Fruit fly (Drosophila melanogaster) whole organism, embryonic: Measurements from ENCODE around the gene Cpr76Bc.

Experiments used
- Abd-B ChIP-seq: fragments of 200-800 bp; sonication (Bioruptor generic); optimal IDR thresholded peaks from 2 replicates; lab custom pipeline; 2018; ENCODE audit warnings: missing biosample characterization, mild to moderate bottlenecking, missing genetic modification characterization, moderate library complexity
- Atf-2 ChIP-seq: fragments of 200-800 bp; sonication (Bioruptor generic); optimal IDR thresholded peaks from 2 replicates; lab custom pipeline; 2016; ENCODE audit warnings: missing biosample characterization, missing genetic modification characterization
- Blimp-1 ChIP-seq: fragments of 200-800 bp; sonication (Bioruptor generic); optimal IDR thresholded peaks from 3 replicates; lab custom pipeline; 2018; ENCODE audit warnings: missing biosample characterization, missing genetic modification characterization, mild to moderate bottlenecking, moderate library complexity, missing genetic modification reagents
- C15 ChIP-seq: fragments of 200-800 bp; sonication (Bioruptor generic); IDR thresholded peaks from 3 replicates; pipeline ENCODE4 v1.3.6; 2022; ENCODE audit warnings: missing biosample characterization, missing genetic modification characterization
- CG11560 ChIP-seq: fragments of 200-800 bp; sonication (Bioruptor generic); IDR thresholded peaks from 3 replicates; pipeline ENCODE4 v1.3.6; 2022; ENCODE audit warnings: missing biosample characterization, missing genetic modification characterization
- CG13287 ChIP-seq: fragments of 200-800 bp; sonication (Bioruptor generic); IDR thresholded peaks from 2 replicates; pipeline ENCODE4 v1.3.6; 2022; ENCODE audit warnings: missing biosample characterization, missing genetic modification characterization; ENCODE audit not compliant: partially characterized antibody
- CG14441 ChIP-seq: fragments of 200-800 bp; sonication (Bioruptor generic); IDR thresholded peaks from 2 replicates; pipeline ENCODE4 v1.3.6; 2022; ENCODE audit warnings: missing biosample characterization, missing genetic modification characterization
- CG18599 ChIP-seq: fragments of 200-800 bp; sonication (Bioruptor generic); optimal IDR thresholded peaks from 3 replicates; lab custom pipeline; 2017; ENCODE audit warnings: missing biosample characterization, missing genetic modification characterization, mild to moderate bottlenecking, moderate library complexity, missing genetic modification reagents
- CG2199 ChIP-seq: fragments of 200-800 bp; sonication (Bioruptor generic); IDR thresholded peaks from 3 replicates; pipeline ENCODE4 v1.3.6; 2022; ENCODE audit warnings: missing biosample characterization, missing genetic modification characterization
- CG2202 ChIP-seq: fragments of 200-800 bp; sonication (Bioruptor generic); optimal IDR thresholded peaks from 2 replicates; lab custom pipeline; 2018; ENCODE audit warnings: missing biosample characterization, mild to moderate bottlenecking, missing genetic modification characterization
- CG2875 ChIP-seq: fragments of 200-800 bp; sonication (Bioruptor generic); optimal IDR thresholded peaks from 2 replicates; lab custom pipeline; 2017; ENCODE audit warnings: missing biosample characterization, mild to moderate bottlenecking, missing genetic modification characterization, missing genetic modification reagents
- CG34224 ChIP-seq: fragments of 200-800 bp; sonication (Bioruptor generic); IDR thresholded peaks from 3 replicates; pipeline ENCODE4 v1.3.6; 2022; ENCODE audit warnings: missing biosample characterization, missing genetic modification characterization; ENCODE audit not compliant: partially characterized antibody
- CG34376 ChIP-seq: fragments of 200-800 bp; sonication (Bioruptor generic); optimal IDR thresholded peaks from 2 replicates; lab custom pipeline; 2018; ENCODE audit warnings: missing biosample characterization, mild to moderate bottlenecking, missing genetic modification characterization
- CG4730 ChIP-seq: fragments of 200-800 bp; sonication (Bioruptor generic); IDR thresholded peaks from 2 replicates; pipeline ENCODE4 v1.3.6; 2022; ENCODE audit warnings: missing biosample characterization, missing genetic modification characterization
- CG6272 ChIP-seq: fragments of 200-800 bp; sonication (Bioruptor generic); IDR thresholded peaks from 2 replicates; pipeline ENCODE4 v1.3.6; 2022; ENCODE audit warnings: missing biosample characterization, missing genetic modification characterization
- CG6854 ChIP-seq: fragments of 200-800 bp; sonication (Bioruptor generic); optimal IDR thresholded peaks from 3 replicates; lab custom pipeline; 2017; ENCODE audit warnings: missing biosample characterization, mild to moderate bottlenecking, missing genetic modification characterization
- CG7357 ChIP-seq: fragments of 200-800 bp; sonication (Bioruptor generic); IDR thresholded peaks from 3 replicates; pipeline ENCODE4 v1.3.6; 2022; ENCODE audit warnings: missing biosample characterization, missing genetic modification characterization
- CG7745 ChIP-seq: fragments of 200-800 bp; sonication (Bioruptor generic); optimal IDR thresholded peaks from 2 replicates; lab custom pipeline; 2018; ENCODE audit warnings: missing biosample characterization, mild to moderate bottlenecking, missing genetic modification characterization, moderate library complexity
- CG8089 ChIP-seq: fragments of 200-800 bp; sonication (Bioruptor generic); optimal IDR thresholded peaks from 3 replicates; lab custom pipeline; 2016; ENCODE audit warnings: missing biosample characterization, missing genetic modification characterization
- Dfd ChIP-seq, 2 experiments: fragments of >200 bp; optimal IDR thresholded peaks; 2 replicates each; lab custom pipeline; 2017; ENCODE audit warnings: missing biosample characterization in 2 of 2, missing genetic modification characterization in 2 of 2
- Dll ChIP-seq: fragments of 200-800 bp; sonication (Bioruptor generic); IDR thresholded peaks from 4 replicates; pipeline ENCODE4 v1.3.6; 2022; ENCODE audit warnings: missing biosample characterization, missing genetic modification characterization; ENCODE audit not compliant: partially characterized antibody
- Elba2 ChIP-seq: fragments of 200-800 bp; sonication (Bioruptor generic); optimal IDR thresholded peaks from 3 replicates; lab custom pipeline; 2016; ENCODE audit warnings: missing biosample characterization, missing genetic modification characterization
- HmgD ChIP-seq: fragments of 200-800 bp; sonication (Bioruptor generic); optimal IDR thresholded peaks from 3 replicates; lab custom pipeline; 2016; ENCODE audit warnings: missing biosample characterization, missing genetic modification characterization
- Lpt ChIP-seq: fragments of >200 bp; optimal IDR thresholded peaks from 2 replicates; lab custom pipeline; 2018; ENCODE audit warnings: missing biosample characterization, missing genetic modification characterization
- MTF-1 ChIP-seq: fragments of 200-800 bp; sonication (Bioruptor generic); optimal IDR thresholded peaks from 2 replicates; lab custom pipeline; 2018; ENCODE audit warnings: missing biosample characterization, mild to moderate bottlenecking, missing genetic modification characterization, borderline replicate concordance
- NC2α ChIP-seq: fragments of 200-800 bp; sonication (Bioruptor generic); optimal IDR thresholded peaks from 2 replicates; lab custom pipeline; 2016; ENCODE audit warnings: missing biosample characterization, missing genetic modification characterization
- Nf-YB ChIP-seq: fragments of 200-800 bp; sonication (Bioruptor generic); optimal IDR thresholded peaks from 3 replicates; lab custom pipeline; 2019; ENCODE audit warnings: missing biosample characterization, mild to moderate bottlenecking, missing genetic modification characterization, moderate library complexity
- Opbp ChIP-seq: fragments of 200-800 bp; sonication (Bioruptor generic); IDR thresholded peaks from 3 replicates; pipeline ENCODE4 v1.3.6; 2022; ENCODE audit warnings: missing biosample characterization, missing genetic modification characterization; ENCODE audit not compliant: partially characterized antibody
- Ravus ChIP-seq: fragments of 200-800 bp; sonication (Bioruptor generic); IDR thresholded peaks from 2 replicates; pipeline ENCODE4 v1.3.6; 2022; ENCODE audit warnings: missing biosample characterization, missing genetic modification characterization
- Six4 ChIP-seq: fragments of 200-800 bp; sonication (Bioruptor generic); optimal IDR thresholded peaks from 2 replicates; lab custom pipeline; 2016; ENCODE audit warnings: missing biosample characterization, missing genetic modification characterization
- Xbp1 ChIP-seq: fragments of 200-800 bp; sonication (Bioruptor generic); optimal IDR thresholded peaks from 3 replicates; lab custom pipeline; 2016; ENCODE audit warnings: missing biosample characterization, mild to moderate bottlenecking, missing genetic modification characterization
- ac ChIP-seq: fragments of 200-800 bp; sonication (Bioruptor generic); optimal IDR thresholded peaks from 3 replicates; lab custom pipeline; 2017; ENCODE audit warnings: missing biosample characterization, mild to moderate bottlenecking, missing genetic modification characterization
- amos ChIP-seq: fragments of 200-800 bp; sonication (Bioruptor generic); IDR thresholded peaks from 2 replicates; pipeline ENCODE4 v1.3.6; 2022; ENCODE audit warnings: missing biosample characterization, missing genetic modification characterization; ENCODE audit not compliant: partially characterized antibody
- ara ChIP-seq: fragments of 200-800 bp; sonication (Bioruptor generic); IDR thresholded peaks from 2 replicates; pipeline ENCODE4 v1.3.6; 2022; ENCODE audit warnings: missing biosample characterization, missing genetic modification characterization
- br ChIP-seq: fragments of >200 bp; optimal IDR thresholded peaks from 2 replicates; lab custom pipeline; 2017
- cad ChIP-seq: fragments of >200 bp; optimal IDR thresholded peaks from 2 replicates; lab custom pipeline; 2017; ENCODE audit warnings: missing biosample characterization, missing genetic modification characterization
- caup ChIP-seq: fragments of 200-800 bp; sonication (Bioruptor generic); optimal IDR thresholded peaks from 3 replicates; lab custom pipeline; 2017; ENCODE audit warnings: missing biosample characterization, mild to moderate bottlenecking, missing genetic modification characterization, moderate library complexity; ENCODE audit not compliant: severe bottlenecking
- gfzf ChIP-seq: fragments of 200-800 bp; sonication (Bioruptor generic); optimal IDR thresholded peaks from 2 replicates; lab custom pipeline; 2016; ENCODE audit warnings: missing biosample characterization, mild to moderate bottlenecking, missing genetic modification characterization, moderate library complexity
- jumu ChIP-seq: fragments of 200-800 bp; sonication (Bioruptor generic); optimal IDR thresholded peaks from 3 replicates; lab custom pipeline; 2016; ENCODE audit warnings: missing biosample characterization, missing genetic modification characterization
- luna ChIP-seq: fragments of 200-800 bp; sonication (Bioruptor generic); optimal IDR thresholded peaks from 2 replicates; lab custom pipeline; 2016; ENCODE audit warnings: missing biosample characterization, missing genetic modification characterization
- p53 ChIP-seq: fragments of 200-800 bp; sonication (Bioruptor generic); optimal IDR thresholded peaks from 2 replicates; lab custom pipeline; 2016; ENCODE audit warnings: missing biosample characterization, missing genetic modification characterization
- pb ChIP-seq: fragments of 200-800 bp; sonication (Bioruptor generic); optimal IDR thresholded peaks from 3 replicates; lab custom pipeline; 2016; ENCODE audit warnings: missing biosample characterization, missing genetic modification characterization
- psq ChIP-seq: fragments of 200-800 bp; sonication (Bioruptor generic); optimal IDR thresholded peaks from 2 replicates; lab custom pipeline; 2017; ENCODE audit warnings: missing biosample characterization, missing genetic modification characterization
- seq ChIP-seq: fragments of 200-800 bp; sonication (Bioruptor generic); IDR thresholded peaks from 2 replicates; pipeline ENCODE4 v1.3.6; 2022; ENCODE audit warnings: missing biosample characterization, missing genetic modification characterization
- sim ChIP-seq: fragments of 200-800 bp; sonication (Bioruptor generic); IDR thresholded peaks from 2 replicates; pipeline ENCODE4 v1.3.6; 2022; ENCODE audit warnings: missing biosample characterization, missing genetic modification characterization
- tap ChIP-seq: fragments of 200-800 bp; optimal IDR thresholded peaks from 3 replicates; lab custom pipeline; 2019; ENCODE audit warnings: missing biosample characterization, mild to moderate bottlenecking, missing genetic modification characterization, moderate library complexity
- toy ChIP-seq: fragments of 200-800 bp; sonication (Bioruptor generic); IDR thresholded peaks from 2 replicates; pipeline ENCODE4 v1.3.6; 2022; ENCODE audit warnings: missing biosample characterization, missing genetic modification characterization
- trh ChIP-seq: fragments of 200-800 bp; sonication (Bioruptor generic); optimal IDR thresholded peaks from 2 replicates; lab custom pipeline; 2016; ENCODE audit warnings: missing biosample characterization, missing genetic modification characterization
- vfl ChIP-seq: fragments of 200-800 bp; sonication (Bioruptor generic); optimal IDR thresholded peaks from 2 replicates; lab custom pipeline; 2016; ENCODE audit warnings: missing biosample characterization, missing genetic modification characterization
- vvl ChIP-seq: fragments of 200-800 bp; sonication (Bioruptor generic); IDR thresholded peaks from 2 replicates; pipeline ENCODE4 v1.3.6; 2022; ENCODE audit warnings: missing biosample characterization, missing genetic modification characterization

Cpr76Bc gene

DNA sequence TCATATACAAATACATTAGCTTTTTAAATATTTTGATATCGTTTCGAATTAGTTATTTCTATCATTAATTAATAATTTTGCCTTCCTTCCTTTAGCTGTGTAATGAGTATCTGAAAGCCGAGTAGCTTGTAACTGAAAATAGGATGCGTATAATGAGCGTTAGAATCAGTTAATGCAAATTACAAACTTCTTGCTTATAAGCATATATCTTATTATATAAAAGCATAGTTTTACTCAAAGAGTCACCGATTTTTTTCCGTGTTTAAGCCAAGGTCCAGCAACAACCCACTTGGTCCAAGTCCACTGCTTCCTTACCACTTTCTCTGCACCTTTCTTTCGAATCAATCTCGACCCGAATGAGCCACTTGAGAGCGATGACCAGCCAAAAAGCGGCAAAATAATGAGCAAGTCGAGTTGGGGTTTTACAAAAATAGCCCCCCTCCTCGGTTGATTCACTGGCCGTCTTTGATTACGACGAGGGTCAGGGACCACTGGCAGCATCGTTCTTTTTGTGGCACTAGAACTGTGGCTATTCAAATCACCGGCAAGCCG, 35.2 kb downstream of the Cpr76Bc start (continued):
- TF ChIP-seq pb (GFP tag; lab: Kevin White, UChicago) (no peak), MTF-1 (no peak), Ravus (GFP tag; lab: Robert Waterston, UW) (no peak), jumu (GFP tag; lab: Kevin White, UChicago) (no peak), C15 (GFP tag; lab: Robert Waterston, UW) (no peak), Nf-YB (peak; percentile 2), toy (GFP tag; lab: Robert Waterston, UW) (no peak), Blimp-1 (peak; percentile 44), caup (GFP tag; lab: Kevin White, UChicago) (no peak), psq (no peak), CG7745 (no peak), CG2202 (tag; lab: Kevin White, UChicago) (no peak)

- peak; percentile 46 for TF ChIP-seq vfl
- TF ChIP-seq CG34224 (GFP tag; lab: Robert Waterston, UW): no peak
- no peak for TF ChIP-seq HmgD
- TF ChIP-seq Xbp1 (GFP tag; lab: Kevin White, UChicago): no peak
- no peak for TF ChIP-seq p53 (GFP tag; lab: Kevin White, UChicago)
- no peak for TF ChIP-seq br
- TF ChIP-seq NC2α (GFP tag; lab: Kevin White, UChicago): no peak
- TF ChIP-seq CG11560 (tag; lab: Robert Waterston, UW): no peak; the same call in 2 of the 3 replicates
- TF ChIP-seq CG4730 (GFP tag; lab: Robert Waterston, UW): no peak
- peak; percentile 28; the same call in 1 of the 2 replicates for TF ChIP-seq ara (GFP tag; lab: Robert Waterston, UW)
- TF ChIP-seq Opbp: 0 out of 3 replicates have a peak, but pooled peaks have one; percentile 25
- no peak for TF ChIP-seq Dll (GFP tag; lab: Robert Waterston, UW)
- peak; percentile 30; the same call in 1 of the 3 replicates for TF ChIP-seq CG2199 (GFP tag; lab: Robert Waterston, UW)
- peak; percentile 11; the same call in 1 of the 2 replicates for TF ChIP-seq vvl (GFP tag; lab: Robert Waterston, UW)
- no peak for TF ChIP-seq Atf-2 (GFP tag; lab: Kevin White, UChicago)
- no peak for TF ChIP-seq Six4 (GFP tag; lab: Kevin White, UChicago)
- no peak for TF ChIP-seq CG14441 (GFP tag; lab: Robert Waterston, UW)
- no peak for TF ChIP-seq trh (GFP tag; lab: Kevin White, UChicago)
- no peak for TF ChIP-seq sim (GFP tag; lab: Robert Waterston, UW)
- no peak for TF ChIP-seq Abd-B
- peak; percentile 42 for TF ChIP-seq Lpt (GFP tag; lab: Kevin White, UChicago)
- no peak for TF ChIP-seq Elba2 (GFP tag; lab: Kevin White, UChicago)
- TF ChIP-seq ac (GFP tag; lab: Kevin White, UChicago): no peak
- no peak for TF ChIP-seq CG8089 (GFP tag; lab: Kevin White, UChicago)
- TF ChIP-seq CG6272 (GFP tag; lab: Robert Waterston, UW): no peak
- no peak for TF ChIP-seq CG13287 (GFP tag; lab: Robert Waterston, UW)
- TF ChIP-seq luna (GFP tag; lab: Kevin White, UChicago): no peak
- no peak for TF ChIP-seq CG6854
- TF ChIP-seq CG18599 (GFP tag; lab: Kevin White, UChicago): no peak
- no peak for TF ChIP-seq tap (tag; lab: Kevin White, UChicago)
- TF ChIP-seq caup (GFP tag; lab: Kevin White, UChicago): no peak
- no peak for TF ChIP-seq cad (GFP tag; lab: Kevin White, UChicago)
- TF ChIP-seq amos (GFP tag; lab: Robert Waterston, UW): 0 out of 2 replicates have a peak, but pooled peaks have one; percentile 8
- no peak for TF ChIP-seq Dfd (GFP tag; optimal IDR thresholded peaks at IDR 0.05; lab: Kevin White, UChicago)
- TF ChIP-seq seq (GFP tag; lab: Robert Waterston, UW): no peak
- TF ChIP-seq CG7357 (GFP tag; lab: Robert Waterston, UW): no peak
- TF ChIP-seq CG7745: no peak
- no peak for TF ChIP-seq CG34376
- TF ChIP-seq gfzf (GFP tag; lab: Kevin White, UChicago): no peak
- no peak for TF ChIP-seq CG2875
These were observed 36.0 kb downstream of the Cpr76Bc start for dm6 chr3L:19556738-19557137.
